Fruit fly (Drosophila melanogaster): Measurements from ENCODE around the gene Ubc87F.

Ubc87F gene

dm6 chr3R:13718076-13718475 is at the start of gene Ubc87F:
TSS of gene Ubc87F (minus strand) at chr3R:13718176.
- TF ChIP-seq insv (optimal IDR thresholded peaks at IDR 0.05): no peak
- no peak for TF ChIP-seq h (optimal IDR thresholded peaks at IDR 0.05)
- TF ChIP-seq psq (optimal IDR thresholded peaks at IDR 0.05): no peak
- TF ChIP-seq ttk (optimal IDR thresholded peaks at IDR 0.05): no peak
- no peak for TF ChIP-seq Sin3A (optimal IDR thresholded peaks at IDR 0.05)
- no peak for TF ChIP-seq Myc (optimal IDR thresholded peaks at IDR 0.05)

dm6 chr3R:13767239-13767638 is 49.3 kb upstream of the Ubc87F start, which contains the start of gene Cht5:
TSS of gene Cht5 (plus strand) at chr3R:13767549.
- TF ChIP-seq ttk (optimal IDR thresholded peaks at IDR 0.05) (no peak), insv (optimal IDR thresholded peaks at IDR 0.05) (no peak), h (optimal IDR thresholded peaks at IDR 0.05) (no peak), psq (optimal IDR thresholded peaks at IDR 0.05) (no peak), Myc (optimal IDR thresholded peaks at IDR 0.05) (no peak), Sin3A (optimal IDR thresholded peaks at IDR 0.05) (no peak)

dm6 chr3R:13765456-13765855 is 47.5 kb upstream of the Ubc87F start, which contains the start of gene CG9312:
TSS of gene CG9312 (plus strand) at chr3R:13765756.
- TF ChIP-seq insv (optimal IDR thresholded peaks at IDR 0.05): no peak

DNA sequence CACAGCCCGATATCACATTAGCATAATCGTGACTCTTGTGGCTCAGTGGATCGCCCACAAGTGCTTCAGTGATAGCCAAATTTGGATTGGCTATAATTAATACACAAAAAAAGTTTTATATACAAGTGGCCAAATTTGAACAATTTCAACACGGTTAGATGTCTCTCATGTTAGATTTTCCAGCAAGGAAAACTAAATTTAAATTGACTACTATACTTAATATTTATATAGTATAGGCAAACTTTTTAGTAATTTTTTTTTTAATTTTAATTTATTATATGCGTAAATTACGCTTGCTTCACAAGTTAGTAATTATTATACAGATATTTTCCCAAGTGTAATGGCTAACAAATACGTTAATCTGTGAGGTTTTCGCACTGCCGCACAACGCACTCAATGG is 47.0 kb upstream of the Ubc87F start:
- no peak for TF ChIP-seq insv (optimal IDR thresholded peaks at IDR 0.05)
- TF ChIP-seq ttk (optimal IDR thresholded peaks at IDR 0.05): no peak
- no peak for TF ChIP-seq h (optimal IDR thresholded peaks at IDR 0.05)
- TF ChIP-seq Sin3A (optimal IDR thresholded peaks at IDR 0.05): no peak

- TF ChIP-seq h (optimal IDR thresholded peaks at IDR 0.05) (no peak), insv (optimal IDR thresholded peaks at IDR 0.05) (no peak), ttk (optimal IDR thresholded peaks at IDR 0.05) (no peak)
These were observed 43.6 kb upstream of the Ubc87F start for dm6 chr3R:13761563-13761962.

DNA sequence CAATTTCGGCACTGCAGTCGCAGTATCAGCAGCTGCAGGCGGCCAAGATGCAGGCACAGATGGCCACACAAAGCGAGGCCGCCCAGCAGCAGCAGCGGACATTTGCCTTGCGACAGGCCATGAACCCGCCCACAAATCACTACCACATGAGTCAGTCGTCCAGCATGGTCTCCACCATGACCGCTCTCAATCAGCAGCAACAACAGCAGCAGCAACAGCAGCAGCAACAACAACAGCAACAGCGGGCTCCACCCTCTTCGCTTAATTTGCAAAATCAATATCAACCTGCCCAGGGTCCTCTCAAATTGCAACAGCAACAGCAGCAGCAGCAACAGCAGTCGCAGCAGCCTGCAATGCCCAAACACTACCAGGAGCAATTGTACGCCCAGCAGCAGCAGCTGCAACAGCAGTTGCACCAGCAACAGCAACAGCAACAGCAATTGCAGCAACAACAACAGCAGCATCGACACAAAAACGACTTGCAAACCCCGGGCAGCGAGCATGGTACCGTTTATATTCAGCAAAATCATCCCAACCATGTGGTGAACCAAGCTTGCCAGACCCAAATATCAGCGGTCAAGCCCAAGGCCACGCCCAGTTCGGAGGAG is 28.2 kb upstream of the Ubc87F start:
- no peak for TF ChIP-seq h (optimal IDR thresholded peaks at IDR 0.05)
- no peak for TF ChIP-seq Sin3A (optimal IDR thresholded peaks at IDR 0.05)
- TF ChIP-seq Myc (optimal IDR thresholded peaks at IDR 0.05): no peak
- no peak for TF ChIP-seq ttk (optimal IDR thresholded peaks at IDR 0.05)
- TF ChIP-seq psq (optimal IDR thresholded peaks at IDR 0.05): no peak
- TF ChIP-seq insv (optimal IDR thresholded peaks at IDR 0.05): no peak

DNA sequence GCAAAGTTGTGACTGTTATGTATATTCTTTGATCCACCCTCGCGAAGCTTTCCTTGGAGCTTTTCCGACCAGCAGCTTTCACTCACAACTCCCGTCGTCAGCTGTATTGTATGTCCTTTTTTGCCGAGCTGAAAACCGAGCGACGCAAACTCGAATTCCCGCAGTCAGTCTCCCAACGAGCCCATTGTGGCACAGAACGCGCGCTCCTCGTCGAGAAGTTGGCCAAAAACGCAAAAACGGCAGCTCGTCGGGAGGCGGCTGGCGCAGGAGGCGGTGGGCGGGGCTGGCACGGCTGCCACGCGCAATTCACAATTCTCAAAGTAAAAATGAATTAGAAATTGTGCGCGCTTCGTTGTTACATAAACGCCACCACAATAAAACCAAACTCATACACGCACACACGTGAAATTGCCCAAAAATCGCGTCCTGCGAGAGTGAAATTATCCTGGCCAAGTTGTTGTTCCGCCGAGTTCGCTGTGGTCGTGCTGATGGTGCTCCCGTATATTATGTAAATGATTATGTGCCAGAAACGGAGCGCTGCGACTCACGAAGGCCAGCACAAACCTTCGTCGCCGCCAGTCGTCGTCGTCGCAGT is 17.4 kb upstream of the Ubc87F start:
- no peak for TF ChIP-seq psq (optimal IDR thresholded peaks at IDR 0.05)
- no peak for TF ChIP-seq insv (optimal IDR thresholded peaks at IDR 0.05)
- TF ChIP-seq Sin3A (optimal IDR thresholded peaks at IDR 0.05): no peak
- TF ChIP-seq ttk (optimal IDR thresholded peaks at IDR 0.05): no peak
- TF ChIP-seq h (optimal IDR thresholded peaks at IDR 0.05): no peak
- no peak for TF ChIP-seq Myc (optimal IDR thresholded peaks at IDR 0.05)

dm6 chr3R:13730005-13730404 is 12.0 kb upstream of the Ubc87F start:
- TF ChIP-seq insv (optimal IDR thresholded peaks at IDR 0.05) (no peak), ttk (optimal IDR thresholded peaks at IDR 0.05) (no peak), h (optimal IDR thresholded peaks at IDR 0.05) (no peak), Sin3A (optimal IDR thresholded peaks at IDR 0.05) (no peak), psq (optimal IDR thresholded peaks at IDR 0.05) (no peak), Myc (optimal IDR thresholded peaks at IDR 0.05) (no peak)

dm6 chr3R:13728897-13729296 is 10.9 kb upstream of the Ubc87F start:
- TF ChIP-seq Myc (optimal IDR thresholded peaks at IDR 0.05) (no peak), Sin3A (optimal IDR thresholded peaks at IDR 0.05) (no peak), insv (optimal IDR thresholded peaks at IDR 0.05) (no peak), ttk (optimal IDR thresholded peaks at IDR 0.05) (no peak), psq (optimal IDR thresholded peaks at IDR 0.05) (no peak), h (optimal IDR thresholded peaks at IDR 0.05) (no peak)

- TF ChIP-seq Sin3A (optimal IDR thresholded peaks at IDR 0.05): no peak
- TF ChIP-seq h (optimal IDR thresholded peaks at IDR 0.05): no peak
- no peak for TF ChIP-seq Myc (optimal IDR thresholded peaks at IDR 0.05)
- TF ChIP-seq insv (optimal IDR thresholded peaks at IDR 0.05): no peak
- TF ChIP-seq psq (optimal IDR thresholded peaks at IDR 0.05): no peak
- TF ChIP-seq ttk (optimal IDR thresholded peaks at IDR 0.05): no peak
These were observed 8.8 kb upstream of the Ubc87F start for dm6 chr3R:13726795-13727194.

DNA sequence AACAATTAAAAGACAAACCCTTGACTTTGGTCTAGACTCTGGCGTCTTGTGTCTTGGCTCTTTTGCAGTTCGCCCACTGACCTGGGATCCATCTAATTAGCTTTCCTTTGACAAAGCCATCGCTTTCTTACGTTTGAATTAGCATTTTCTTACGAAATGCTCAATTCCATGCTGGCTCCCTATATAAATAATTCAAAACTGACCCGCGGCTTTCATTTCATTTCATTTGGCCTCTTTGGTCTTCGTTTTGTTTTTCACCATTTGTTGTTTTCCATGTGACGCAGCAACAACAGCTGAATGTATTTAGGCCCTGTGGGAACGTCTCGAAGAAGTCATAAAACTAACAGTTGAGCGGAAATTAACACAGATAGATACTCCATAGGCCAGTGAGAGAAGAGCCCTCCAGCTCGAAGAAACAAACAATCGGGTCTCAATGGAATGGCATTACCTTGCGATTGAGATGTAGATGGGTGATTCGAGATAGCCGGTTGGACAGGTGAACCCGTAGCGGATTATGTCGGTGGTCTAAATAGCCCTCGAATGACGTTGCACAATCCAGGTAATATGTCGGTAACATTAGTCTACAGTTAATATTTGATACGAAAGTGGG is 6.2 kb upstream of the Ubc87F start:
- no peak for TF ChIP-seq h (optimal IDR thresholded peaks at IDR 0.05)

- TF ChIP-seq ttk (optimal IDR thresholded peaks at IDR 0.05) (no peak), Myc (optimal IDR thresholded peaks at IDR 0.05) (no peak), psq (optimal IDR thresholded peaks at IDR 0.05) (no peak), insv (optimal IDR thresholded peaks at IDR 0.05) (no peak), h (optimal IDR thresholded peaks at IDR 0.05) (no peak), Sin3A (optimal IDR thresholded peaks at IDR 0.05) (no peak)
These were observed 4.5 kb upstream of the Ubc87F start for dm6 chr3R:13722451-13722850.

DNA sequence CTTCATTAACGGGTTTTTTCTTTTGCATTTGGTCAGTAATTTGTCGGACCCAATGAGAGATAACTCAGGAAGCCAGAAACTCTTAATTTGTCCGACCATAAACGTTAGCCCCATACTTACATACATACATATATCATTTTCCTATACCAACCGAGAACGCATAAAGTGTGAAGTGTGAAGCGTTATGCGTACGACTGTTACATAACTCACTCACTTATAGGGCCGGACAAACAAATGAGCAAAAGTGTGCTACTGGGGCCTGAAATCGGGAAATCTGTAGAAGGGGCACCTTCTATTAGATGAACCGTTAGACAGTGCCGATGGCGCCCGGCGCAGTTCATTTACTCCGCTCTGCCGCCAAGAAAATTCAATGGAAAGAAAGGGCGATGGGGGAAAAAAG is 4.0 kb upstream of the Ubc87F start:
- no peak for TF ChIP-seq psq (optimal IDR thresholded peaks at IDR 0.05)
- TF ChIP-seq ttk (optimal IDR thresholded peaks at IDR 0.05): no peak
- TF ChIP-seq insv (optimal IDR thresholded peaks at IDR 0.05): no peak

All from Kc167 (cell line).